Fruit fly (Drosophila melanogaster) whole organism, embryonic: Measurements from ENCODE around the gene spn-B.

ENCODE experiments used
- CG10654 ChIP-seq: fragments of 200-800 bp; sonication (Bioruptor generic); optimal IDR thresholded peaks from 2 replicates; lab custom pipeline; 2016; ENCODE audit warnings: missing biosample characterization, missing genetic modification characterization
- CG18011 ChIP-seq: fragments of 200-800 bp; sonication (Bioruptor generic); optimal IDR thresholded peaks from 2 replicates; lab custom pipeline; 2017; ENCODE audit warnings: missing biosample characterization, missing genetic modification characterization, mild to moderate bottlenecking, moderate library complexity, missing genotype
- CG9797 ChIP-seq: fragments of 200-800 bp; sonication (Bioruptor generic); optimal IDR thresholded peaks from 3 replicates; lab custom pipeline; 2018; ENCODE audit warnings: missing biosample characterization, mild to moderate bottlenecking, missing genetic modification characterization
- Hsf ChIP-seq: fragments of 200-800 bp; sonication (Bioruptor generic); optimal IDR thresholded peaks from 3 replicates; lab custom pipeline; 2016; ENCODE audit warnings: missing biosample characterization, missing genetic modification characterization
- Lim3 ChIP-seq: fragments of 200-800 bp; sonication (Bioruptor generic); IDR thresholded peaks from 2 replicates; pipeline ENCODE4 v1.3.6; 2022; ENCODE audit warnings: missing biosample characterization, missing genetic modification characterization
- NfI ChIP-seq: fragments of 200-800 bp; sonication (Bioruptor generic); optimal IDR thresholded peaks from 3 replicates; lab custom pipeline; 2018; ENCODE audit warnings: missing biosample characterization, mild to moderate bottlenecking, missing genetic modification characterization, moderate library complexity
- ewg ChIP-seq: fragments of 200-800 bp; sonication (Bioruptor generic); optimal IDR thresholded peaks from 3 replicates; lab custom pipeline; 2017; ENCODE audit warnings: mild to moderate bottlenecking, missing biosample characterization, missing genetic modification reagents, missing genetic modification characterization
- maf-S ChIP-seq: fragments of 200-800 bp; sonication (Bioruptor generic); optimal IDR thresholded peaks from 2 replicates; lab custom pipeline; 2016; ENCODE audit warnings: missing biosample characterization, missing genetic modification characterization
- zfh1 ChIP-seq: fragments of 200-800 bp; sonication (Bioruptor generic); IDR thresholded peaks from 3 replicates; pipeline ENCODE4 v1.3.6; 2022; ENCODE audit warnings: missing biosample characterization, missing genetic modification characterization

DNA sequence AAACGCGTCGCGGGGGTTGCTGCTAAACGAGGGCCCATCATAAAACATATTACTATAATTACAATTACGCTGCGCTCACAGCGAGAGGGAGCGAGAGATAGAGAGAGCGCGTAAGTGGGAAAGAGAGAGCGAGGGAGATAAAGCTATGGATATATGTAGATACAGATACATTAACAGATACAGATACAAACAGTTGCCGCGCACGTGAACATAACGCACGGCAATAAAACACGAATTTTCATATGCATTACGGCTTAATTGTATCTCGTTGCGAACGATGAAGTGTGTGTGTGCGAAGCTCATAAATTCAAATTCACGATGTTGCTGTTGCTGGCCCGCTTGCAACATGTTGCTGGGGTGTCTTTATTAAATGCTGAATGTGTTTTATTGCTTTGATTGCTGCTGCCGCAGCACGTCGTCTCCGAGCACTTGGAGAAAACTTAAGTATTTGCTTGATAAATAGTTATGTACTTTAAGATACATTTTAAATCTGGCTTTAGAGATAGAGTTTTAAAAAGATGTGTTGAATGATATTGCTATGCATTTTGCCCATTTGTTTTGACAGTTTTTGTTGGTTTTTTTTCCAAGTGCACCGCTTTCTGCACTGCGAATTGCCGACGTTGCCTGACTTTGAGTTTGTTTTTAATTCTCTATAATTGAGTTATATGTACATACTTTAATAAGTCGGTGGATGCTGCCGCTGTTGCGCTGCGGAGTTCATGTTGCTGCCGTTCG is 42.5 kb downstream of the spn-B start:
- no peak for TF ChIP-seq CG9797 (GFP tag; lab: Kevin White, UChicago)
- peak; percentile 85 for TF ChIP-seq Hsf
- TF ChIP-seq zfh1 (GFP tag; lab: Robert Waterston, UW), result peak; percentile 80
- TF ChIP-seq CG10654 (GFP tag; lab: Kevin White, UChicago), result peak; percentile 69
- peak; percentile 59 for TF ChIP-seq maf-S (GFP tag; lab: Kevin White, UChicago)
- peak; percentile 69 for TF ChIP-seq ewg (GFP tag; lab: Kevin White, UChicago)
- 0 out of 2 replicates have a peak, but pooled peaks have one; percentile 16 for TF ChIP-seq Lim3 (GFP tag; lab: Robert Waterston, UW)
- peak; percentile 48 for TF ChIP-seq CG18011 (GFP tag; lab: Kevin White, UChicago)
- peak; percentile 76 for TF ChIP-seq NfI
